Fruit fly (Drosophila melanogaster): ENCODE data around the gene CG5087.

- TF ChIP-seq usp (GFP tag; optimal IDR thresholded peaks at IDR 0.05) = no peak
- TF ChIP-seq br (GFP tag; optimal IDR thresholded peaks at IDR 0.05) = no peak
- TF ChIP-seq Jra (GFP tag; optimal IDR thresholded peaks at IDR 0.05) = no peak
- TF ChIP-seq rgr (GFP tag; optimal IDR thresholded peaks at IDR 0.05) = no peak
- no peak for TF ChIP-seq dl (GFP tag; optimal IDR thresholded peaks at IDR 0.05; ENCODE audit: insufficient read depth in 1 of 2, partially characterized antibody in 2 of 2)
- TF ChIP-seq ey (GFP tag; optimal IDR thresholded peaks at IDR 0.05) = no peak
- TF ChIP-seq psq (GFP tag; optimal IDR thresholded peaks at IDR 0.05) = no peak
- no peak for TF ChIP-seq pan (optimal IDR thresholded peaks at IDR 0.05)
- no peak for TF ChIP-seq OdsH (GFP tag; optimal IDR thresholded peaks at IDR 0.05)
- no peak for TF ChIP-seq Hr83 (GFP tag; optimal IDR thresholded peaks at IDR 0.05; ENCODE audit: poor library complexity, severe bottlenecking)
Observed at dm6 chr3L:9050447-9051069, 52.6 kb downstream of the CG5087 start.

Measured in whole organism, wandering third instar larva.